Worm (Caenorhabditis elegans) whole organism, L1 larva: ENCODE measurements around the gene C16D9.8.

Experiments
- skn-1 ChIP-seq: fragments of 150-350 bp; optimal IDR thresholded peaks from 2 replicates; lab custom pipeline; 2014; ENCODE audit warnings: missing biosample characterization, missing genetic modification characterization
- snpc-4 ChIP-seq: fragments of 150-350 bp; optimal IDR thresholded peaks from 2 replicates; lab custom pipeline; 2014; ENCODE audit warnings: missing biosample characterization, missing genetic modification characterization

DNA sequence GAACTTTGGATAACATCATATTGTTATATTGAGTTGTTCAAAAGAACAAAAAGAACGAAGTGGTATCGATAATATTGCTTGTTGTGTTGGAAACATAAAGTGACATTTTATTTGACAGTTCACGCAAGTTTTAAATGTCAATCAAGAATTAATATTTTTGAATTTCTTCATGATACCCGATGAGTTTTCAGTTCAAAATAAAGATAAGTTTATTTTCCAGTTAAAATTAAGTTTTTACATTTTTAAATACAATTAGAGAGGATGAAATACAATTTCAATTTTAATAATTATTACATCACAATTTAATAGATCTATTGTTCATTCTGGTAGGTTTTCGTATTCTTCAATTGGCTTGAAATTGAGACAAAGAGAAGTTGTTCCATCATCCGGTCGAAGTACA is 34.1 kb upstream of the C16D9.8 start, which contains the start of gene W02D7.4:
- TF ChIP-seq skn-1 (no peak), snpc-4 (tag; lab: Kevin White, UChicago) (no peak)
